Fruit fly (Drosophila melanogaster): ENCODE data around the gene CG12730.

- TF ChIP-seq EcR (GFP tag; optimal IDR thresholded peaks at IDR 0.05), result no peak
- no peak for TF ChIP-seq psq (optimal IDR thresholded peaks at IDR 0.05)
- TF ChIP-seq usp (GFP tag; optimal IDR thresholded peaks at IDR 0.05), result no peak
- TF ChIP-seq CG8478 (optimal IDR thresholded peaks at IDR 0.05), result no peak
- no peak for TF ChIP-seq pan (optimal IDR thresholded peaks at IDR 0.05)
- TF ChIP-seq Dll (optimal IDR thresholded peaks at IDR 0.05), result no peak
These were observed 12.5 kb upstream of the CG12730 start for dm6 chrX:5503916-5504315.

All from whole organism.